Worm (Caenorhabditis elegans): ENCODE measurements around the gene cnx-1.

The cnx-1 gene

DNA sequence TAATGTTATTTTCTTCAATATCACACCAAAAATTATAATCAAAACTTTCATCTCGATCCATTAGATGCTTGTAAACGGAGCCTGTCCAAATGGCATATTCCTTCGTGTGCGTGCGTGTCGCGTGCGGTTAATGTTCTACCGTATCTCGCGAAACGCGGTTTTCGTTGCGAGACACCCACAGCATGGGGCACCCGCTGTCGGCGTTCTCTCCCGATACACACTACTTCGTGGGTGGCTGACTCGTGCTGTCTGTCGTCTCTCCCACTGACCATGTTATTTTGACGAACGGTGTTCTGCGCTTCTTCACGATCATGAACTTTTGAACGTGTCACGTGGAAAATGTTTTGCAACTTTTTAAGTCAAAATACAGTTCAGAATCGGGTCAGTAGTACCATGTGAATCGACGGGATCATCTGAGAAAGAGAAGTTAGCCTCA is 51.5 kb downstream of the cnx-1 start (continued):
- TF ChIP-seq elt-2 (tag; optimal IDR thresholded peaks at IDR 0.05) (peak; percentile 95), Y116A8C.19 (tag; optimal IDR thresholded peaks at IDR 0.05; ENCODE audit: borderline replicate concordance) (no peak), lin-13 (GFP tag; optimal IDR thresholded peaks at IDR 0.05) (peak; percentile 96), egl-13 (tag; optimal IDR thresholded peaks at IDR 0.05) (peak; percentile 97), lin-35 (GFP tag; optimal IDR thresholded peaks at IDR 0.05) (peak; percentile 90 to 92), C34B4.2 (tag; optimal IDR thresholded peaks at IDR 0.05) (peak; percentile 43), pqm-1 (tag; optimal IDR thresholded peaks at IDR 0.05) (no peak), ceh-82 (tag; optimal IDR thresholded peaks at IDR 0.05) (peak; percentile 90 to 98 (median 97)), snu-23 (GFP tag; optimal IDR thresholded peaks at IDR 0.05) (peak; percentile 99), elt-3 (tag; optimal IDR thresholded peaks at IDR 0.05) (peak in 5 of 6 experiments; percentile 38 to 93 (median 75)), ceh-90 (tag; optimal IDR thresholded peaks at IDR 0.05) (peak; percentile 22), tlp-1 (tag; optimal IDR thresholded peaks at IDR 0.05) (no peak), ces-1 (GFP tag; optimal IDR thresholded peaks at IDR 0.05) (no peak), zip-4 (GFP tag; optimal IDR thresholded peaks at IDR 0.05) (peak; percentile 95), unc-86 (tag; optimal IDR thresholded peaks at IDR 0.05) (peak; percentile 99), nhr-85 (tag) (peak; percentile 99), hlh-4 (tag; optimal IDR thresholded peaks at IDR 0.05) (no peak), ceh-63 (GFP tag; optimal IDR thresholded peaks at IDR 0.05) (peak; percentile 34), irx-1 (tag; optimal IDR thresholded peaks at IDR 0.05) (peak; percentile 96), hpl-2 (GFP tag; optimal IDR thresholded peaks at IDR 0.05) (peak; percentile 89), sptf-1 (tag; optimal IDR thresholded peaks at IDR 0.05) (no peak), blmp-1 (tag; optimal IDR thresholded peaks at IDR 0.05) (no peak), mab-9 (GFP tag; IDR thresholded peaks at IDR 0.05) (peak; percentile 95), aly-2 (tag; optimal IDR thresholded peaks at IDR 0.05) (peak; percentile 96), ztf-11 (tag; optimal IDR thresholded peaks at IDR 0.05) (peak; percentile 36 to 97), F16B12.6 (tag; optimal IDR thresholded peaks at IDR 0.05) (peak; percentile 57), aha-1 (tag; optimal IDR thresholded peaks at IDR 0.05) (peak; percentile 68), fkh-8 (tag; optimal IDR thresholded peaks at IDR 0.05) (peak; percentile 99), nhr-77 (tag; optimal IDR thresholded peaks at IDR 0.05) (peak; percentile 95), sox-4 (tag; optimal IDR thresholded peaks at IDR 0.05) (peak; percentile 92), sup-37 (GFP tag; optimal IDR thresholded peaks at IDR 0.05) (peak; percentile 95), nhr-12 (tag; optimal IDR thresholded peaks at IDR 0.05) (peak; percentile 69), nhr-11 (tag; optimal IDR thresholded peaks at IDR 0.05) (peak; percentile 89)

DNA sequence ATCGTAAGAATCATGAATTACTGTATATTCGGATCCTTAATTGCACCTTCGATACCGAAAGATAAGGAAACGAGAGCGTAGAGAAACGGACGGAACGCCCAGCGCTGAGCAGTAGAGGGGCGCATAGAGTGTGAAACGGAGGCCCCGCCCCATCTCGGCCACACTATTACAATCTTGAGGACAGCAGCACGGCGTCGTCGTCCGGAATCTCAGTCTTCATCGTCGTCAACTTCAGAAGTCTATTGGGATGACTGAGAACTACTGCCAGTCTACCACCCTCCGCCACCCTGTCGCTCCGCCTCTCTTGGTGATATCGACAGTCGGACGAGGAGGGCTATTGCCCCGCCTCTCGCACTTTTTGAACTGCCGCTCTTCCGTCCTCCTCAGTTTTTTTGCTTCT is 52.2 kb downstream of the cnx-1 start:
- TF ChIP-seq pqm-1 (tag; optimal IDR thresholded peaks at IDR 0.05) (no peak), nhr-19 (GFP tag; conservative IDR thresholded peaks at IDR 0.05) (no peak), fos-1 (tag; optimal IDR thresholded peaks at IDR 0.05) (no peak), dsc-1 (tag; optimal IDR thresholded peaks at IDR 0.05) (no peak), zip-4 (GFP tag; optimal IDR thresholded peaks at IDR 0.05) (no peak), ceh-88 (GFP tag; IDR thresholded peaks at IDR 0.05) (no peak), nhr-20 (tag; optimal IDR thresholded peaks at IDR 0.05) (no peak), vab-15 (tag; optimal IDR thresholded peaks at IDR 0.05) (no peak), pag-3 (tag; optimal IDR thresholded peaks at IDR 0.05; ENCODE audit: borderline replicate concordance, insufficient read depth) (no peak), dpl-1 (GFP tag; optimal IDR thresholded peaks at IDR 0.05) (no peak), nhr-71 (tag; optimal IDR thresholded peaks at IDR 0.05) (no peak), skn-1 (tag; optimal IDR thresholded peaks at IDR 0.05) (no peak), alr-1 (tag; optimal IDR thresholded peaks at IDR 0.05; ENCODE audit: borderline replicate concordance) (no peak)

All from whole organism, L1 larva.